Worm (Caenorhabditis elegans) whole organism, L1 larva: Measurements from ENCODE around the gene twk-44.

Source experiments
- ceh-82 ChIP-seq, 3 experiments: fragments of 150-350 bp in 1 of 3; sonication (generic microtip) in 2 of 3; optimal IDR thresholded peaks; 2 replicates each; lab custom pipeline; 2014 to 2017; ENCODE audit warnings: missing biosample characterization in 3 of 3, missing genetic modification characterization in 3 of 3
- dpl-1 ChIP-seq, 3 experiments: fragments of 150-350 bp in 2 of 3; sonication (generic microtip) in 1 of 3; optimal IDR thresholded peaks; 2 replicates each; lab custom pipeline; 2014 to 2017; ENCODE audit warnings: missing biosample characterization in 3 of 3, missing genetic modification characterization in 3 of 3, missing genetic modification reagents in 3 of 3
- efl-1 ChIP-seq, 4 experiments: fragments of 150-350 bp; optimal IDR thresholded peaks in 3 of 4; peaks in 1 of 4; 1 replicate in 1 of 4; 2 replicates in 3 of 4; lab custom pipeline; 2014; ENCODE audit warnings: missing biosample characterization in 2 of 4, missing genetic modification characterization in 2 of 4, missing genetic modification reagents in 2 of 4
- lin-14 ChIP-seq: fragments of 200-800 bp; sonication (Bioruptor generic); optimal IDR thresholded peaks from 2 replicates; lab custom pipeline; 2018; ENCODE audit warnings: mild to moderate bottlenecking, missing genetic modification characterization, moderate library complexity, missing compliant biosample characterization
- mab-9 ChIP-seq: fragments of 200-800 bp; sonication (Bioruptor generic); IDR thresholded peaks from 2 replicates; pipeline ENCODE4 v1.3.6; 2022; ENCODE audit warnings: missing genetic modification reagents, missing genetic modification characterization, missing compliant biosample characterization
- nhr-71 ChIP-seq: sonication (generic microtip); optimal IDR thresholded peaks from 2 replicates; lab custom pipeline; 2016; ENCODE audit warnings: mild to moderate bottlenecking, missing genetic modification characterization, moderate library complexity, missing compliant biosample characterization
- rnt-1 ChIP-seq: sonication (generic microtip); optimal IDR thresholded peaks from 2 replicates; lab custom pipeline; 2016; ENCODE audit warnings: mild to moderate bottlenecking, missing genetic modification characterization, moderate library complexity, missing compliant biosample characterization
- snu-23 ChIP-seq: sonication (generic microtip); optimal IDR thresholded peaks from 2 replicates; lab custom pipeline; 2016; ENCODE audit warnings: missing genetic modification characterization, missing compliant biosample characterization
- unc-98 ChIP-seq: fragments of 200-800 bp; sonication (Bioruptor generic); IDR thresholded peaks from 2 replicates; pipeline ENCODE4 v1.3.6; 2022; ENCODE audit warnings: missing genetic modification characterization, missing compliant biosample characterization

twk-44 gene

DNA sequence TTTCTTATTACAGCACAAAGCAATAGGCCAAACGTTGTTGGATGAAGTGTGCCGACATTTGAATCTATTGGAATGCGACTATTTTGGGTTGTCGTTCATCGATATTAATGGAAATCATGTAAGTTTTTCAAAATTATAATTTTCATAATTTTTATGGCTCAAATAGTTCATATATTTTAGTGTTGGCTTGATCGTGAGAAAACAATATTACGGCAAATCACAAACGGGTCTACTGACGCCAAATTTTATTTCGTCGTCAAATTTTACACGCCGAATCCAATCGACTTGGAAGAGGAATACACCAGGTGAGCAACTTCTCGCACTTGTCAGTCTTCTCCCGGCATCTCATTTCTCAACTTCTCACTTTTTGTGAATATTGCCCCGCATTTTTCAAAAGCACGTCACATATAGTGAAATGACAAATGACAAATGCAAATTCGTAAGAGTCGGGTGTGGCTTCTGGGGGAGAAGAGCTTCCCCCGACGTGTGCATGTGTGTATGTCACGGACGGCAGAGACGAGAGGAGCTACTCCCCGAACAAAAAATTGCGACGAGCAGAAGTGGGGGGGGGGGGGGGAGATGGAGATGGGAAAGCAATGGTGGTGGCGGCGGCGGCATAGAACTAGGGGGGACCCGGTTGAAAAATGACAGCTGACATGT, 50.4 kb downstream of the twk-44 start:
- TF ChIP-seq lin-14 (GFP tag; lab: Kevin White, UChicago) (peak; percentile 78), efl-1 (optimal IDR thresholded peaks at IDR 0.05; lab: Kevin White, UChicago) (no peak), efl-1 (GFP tag; optimal IDR thresholded peaks at IDR 0.05 in 1 of 2; lab: Kevin White, UChicago) (peak in 1 of 2 experiments; percentile 49), ceh-82 (tag; optimal IDR thresholded peaks at IDR 0.05; lab: Kevin White, UChicago) (peak in 1 of 3 experiments; percentile 17), snu-23 (GFP tag; lab: Kevin White, UChicago) (no peak), mab-9 (GFP tag; lab: Robert Waterston, UW) (0 out of 2 replicates have a peak, but pooled peaks have one; percentile 19)

DNA sequence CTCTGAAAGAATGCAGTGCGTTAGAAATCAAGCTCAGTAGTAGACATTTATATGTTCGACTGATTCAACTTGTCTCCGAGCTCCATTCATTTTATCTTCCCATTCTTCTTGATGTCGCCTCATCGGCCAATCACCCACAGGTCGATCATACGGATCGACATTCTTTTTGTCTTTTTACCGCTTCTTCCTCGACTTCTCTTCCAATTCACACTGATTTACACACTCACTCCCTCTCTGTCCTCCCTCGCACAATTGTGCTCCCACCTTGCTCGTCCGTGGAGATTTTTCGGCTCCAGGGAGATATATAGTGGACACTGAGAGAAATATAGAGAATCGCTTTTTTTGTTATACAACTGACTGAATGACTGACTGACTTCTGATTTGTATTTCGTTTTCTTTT, 52.7 kb downstream of the twk-44 start:
- TF ChIP-seq dpl-1 (GFP tag; optimal IDR thresholded peaks at IDR 0.05; lab: Kevin White, UChicago) (no peak), unc-98 (GFP tag; lab: Robert Waterston, UW) (no peak), nhr-71 (tag; lab: Kevin White, UChicago) (no peak), rnt-1 (peak; percentile 44), lin-14 (GFP tag; lab: Kevin White, UChicago) (peak; percentile 67)
